Worm (Caenorhabditis elegans) whole organism, midembryonic: Measurements from ENCODE around the gene C17B7.9.

Source experiments
- T22C8.4 ChIP-seq: fragments of 200-800 bp; sonication (Bioruptor generic); IDR thresholded peaks from 2 replicates; pipeline ENCODE4 v1.3.6; 2022; ENCODE audit warnings: missing genetic modification characterization, missing compliant biosample characterization
- cog-1 ChIP-seq: sonication (generic microtip); optimal IDR thresholded peaks from 2 replicates; lab custom pipeline; 2016; ENCODE audit warnings: missing genetic modification characterization, missing compliant biosample characterization
- flt-1 ChIP-seq: fragments of 200-800 bp; sonication (Bioruptor generic); IDR thresholded peaks from 2 replicates; pipeline ENCODE4 v1.3.6; 2022; ENCODE audit warnings: missing genetic modification characterization, missing compliant biosample characterization
- klf-2 ChIP-seq: fragments of 200-800 bp; sonication (Bioruptor generic); conservative IDR thresholded peaks from 2 replicates; pipeline ENCODE4 v1.3.6; 2022; ENCODE audit warnings: missing genetic modification reagents, missing genetic modification characterization, missing compliant biosample characterization
- med-1 ChIP-seq: sonication (generic microtip); optimal IDR thresholded peaks from 2 replicates; lab custom pipeline; 2017; ENCODE audit warnings: missing genetic modification characterization, mild to moderate bottlenecking, missing compliant biosample characterization, antibody characterized with exemption, missing genetic modification reagents; ENCODE audit not compliant: insufficient read depth
- ref-1 ChIP-seq: fragments of 200-800 bp; sonication (Bioruptor generic); conservative IDR thresholded peaks from 2 replicates; pipeline ENCODE4 v1.3.6; 2022; ENCODE audit warnings: missing genetic modification reagents, missing genetic modification characterization, missing compliant biosample characterization
- tab-1 ChIP-seq: fragments of 200-800 bp; sonication (Bioruptor generic); IDR thresholded peaks from 2 replicates; pipeline ENCODE4 v1.3.6; 2022; ENCODE audit warnings: missing genetic modification characterization, missing compliant biosample characterization
- ztf-23 ChIP-seq: fragments of 200-800 bp; sonication (Bioruptor generic); IDR thresholded peaks from 2 replicates; pipeline ENCODE4 v1.3.6; 2022; ENCODE audit warnings: missing genetic modification reagents, missing genetic modification characterization, missing compliant biosample characterization
- ztf-29 ChIP-seq: fragments of 200-800 bp; sonication (Bioruptor generic); IDR thresholded peaks from 2 replicates; pipeline ENCODE4 v1.3.6; 2022; ENCODE audit warnings: missing genetic modification reagents, missing genetic modification characterization, missing compliant biosample characterization

Gene C17B7.9

ce11 chrV:3297764-3298163 is 34.2 kb downstream of the C17B7.9 start, which contains the start of gene srx-122:
Gene srx-122, minus strand, starts transcription at chrV:3297864.
- TF ChIP-seq T22C8.4 (GFP tag; lab: Robert Waterston, UW) (no peak), klf-2 (GFP tag; lab: Robert Waterston, UW) (no peak)

DNA sequence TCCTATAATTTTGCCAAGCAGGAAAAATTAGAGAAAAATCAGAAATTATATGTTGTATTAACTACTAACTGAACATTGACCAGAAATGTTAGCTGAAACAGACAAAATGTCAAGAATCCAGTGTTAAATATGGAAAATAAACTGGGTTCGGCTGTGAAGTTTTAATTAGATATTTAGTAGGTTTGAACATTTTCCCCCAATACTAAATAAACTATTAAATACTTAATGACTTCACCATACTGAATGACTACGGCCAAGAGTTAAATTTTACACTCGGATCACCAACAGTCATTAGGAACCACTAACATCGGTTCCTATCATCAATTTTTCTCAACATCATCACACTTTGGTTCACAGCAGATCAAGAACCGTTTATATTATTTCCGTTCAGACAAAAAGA is 36.6 kb downstream of the C17B7.9 start:
- TF ChIP-seq T22C8.4 (GFP tag; lab: Robert Waterston, UW) (no peak), cog-1 (no peak), med-1 (GFP tag; lab: Kevin White, UChicago) (no peak), klf-2 (GFP tag; lab: Robert Waterston, UW) (no peak), ref-1 (GFP tag; lab: Robert Waterston, UW) (no peak), tab-1 (no peak)

ce11 chrV:3289267-3289666 is 42.7 kb downstream of the C17B7.9 start, which contains the start of gene F35F10.6:
Gene F35F10.6, minus strand, starts transcription at chrV:3289367.
- TF ChIP-seq klf-2 (GFP tag; lab: Robert Waterston, UW) (no peak), ref-1 (GFP tag; lab: Robert Waterston, UW) (no peak), T22C8.4 (GFP tag; lab: Robert Waterston, UW) (no peak), ztf-23 (no peak), flt-1 (GFP tag; lab: Robert Waterston, UW) (no peak), tab-1 (no peak), med-1 (GFP tag; lab: Kevin White, UChicago) (no peak)

DNA sequence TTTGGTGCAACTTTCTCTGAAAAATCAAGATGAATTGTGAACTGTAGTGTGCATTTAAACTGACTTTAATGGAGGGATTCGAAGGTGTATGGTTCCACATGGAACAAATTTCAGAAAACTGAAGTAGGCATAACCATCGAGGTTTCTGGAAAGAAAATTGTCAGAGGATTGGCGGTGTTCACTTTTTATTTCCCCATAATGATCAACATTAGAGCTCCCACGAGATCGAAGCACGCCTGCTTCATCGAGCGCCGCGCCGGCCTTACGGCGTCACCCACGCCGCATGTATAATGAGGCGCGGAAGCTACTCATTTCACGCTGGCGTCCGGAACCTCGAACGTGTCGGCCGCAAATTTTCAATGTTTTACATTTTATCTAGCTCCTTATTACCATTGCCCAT is 43.8 kb downstream of the C17B7.9 start:
- no peak for TF ChIP-seq flt-1 (GFP tag; lab: Robert Waterston, UW)
- TF ChIP-seq klf-2 (GFP tag; lab: Robert Waterston, UW), result no peak
- TF ChIP-seq ref-1 (GFP tag; lab: Robert Waterston, UW), result no peak
- TF ChIP-seq ztf-23, result no peak
- TF ChIP-seq ztf-29 (GFP tag; lab: Robert Waterston, UW), result no peak
- no peak for TF ChIP-seq cog-1
- TF ChIP-seq med-1 (GFP tag; lab: Kevin White, UChicago), result no peak
- no peak for TF ChIP-seq tab-1

ce11 chrV:3287330-3287729 is 44.6 kb downstream of the C17B7.9 start, which contains the start of gene F35F10.7:
Gene F35F10.7, minus strand, starts transcription at chrV:3287430.
- no peak for TF ChIP-seq ztf-29 (GFP tag; lab: Robert Waterston, UW)
- no peak for TF ChIP-seq tab-1
- TF ChIP-seq ztf-23, result no peak
- TF ChIP-seq T22C8.4 (GFP tag; lab: Robert Waterston, UW), result no peak
- no peak for TF ChIP-seq flt-1 (GFP tag; lab: Robert Waterston, UW)
- TF ChIP-seq ref-1 (GFP tag; lab: Robert Waterston, UW), result no peak
- TF ChIP-seq med-1 (GFP tag; lab: Kevin White, UChicago), result no peak
- no peak for TF ChIP-seq klf-2 (GFP tag; lab: Robert Waterston, UW)
- TF ChIP-seq cog-1, result no peak

- TF ChIP-seq ztf-23 (0 out of 2 replicates have a peak, but pooled peaks have one; percentile 25), flt-1 (GFP tag; lab: Robert Waterston, UW) (no peak), ref-1 (GFP tag; lab: Robert Waterston, UW) (no peak), med-1 (GFP tag; lab: Kevin White, UChicago) (no peak), klf-2 (GFP tag; lab: Robert Waterston, UW) (no peak), ztf-29 (GFP tag; lab: Robert Waterston, UW) (no peak), cog-1 (no peak)
Observed at ce11 chrV:3284629-3285028, 47.3 kb downstream of the C17B7.9 start, which contains the start of gene F35F10.5. Gene F35F10.5, plus strand, starts transcription at chrV:3284929.

DNA sequence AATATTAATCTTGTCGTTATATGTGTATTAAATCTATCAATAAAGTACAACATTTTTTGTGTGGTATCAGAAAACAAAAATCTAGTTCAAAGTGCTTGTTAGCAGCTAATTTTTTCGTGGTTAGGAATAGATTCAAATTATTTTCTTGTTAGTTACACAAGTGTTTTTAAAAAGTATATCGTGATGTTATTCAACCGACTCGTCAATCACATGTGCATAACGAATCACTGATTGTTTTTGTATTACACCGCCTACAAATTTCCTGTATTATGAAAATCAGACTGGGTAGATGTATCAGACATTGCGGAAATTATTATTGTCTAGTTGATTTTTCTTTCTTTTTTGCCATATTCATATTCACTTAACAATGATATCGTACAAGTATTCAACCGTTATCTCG is 49.0 kb downstream of the C17B7.9 start, which contains the start of gene str-64:
str-64 (plus strand) TSS at position 301 of the 400 bp plus-strand sequence.
- TF ChIP-seq med-1 (GFP tag; lab: Kevin White, UChicago) (no peak), T22C8.4 (GFP tag; lab: Robert Waterston, UW) (no peak), tab-1 (no peak), ref-1 (GFP tag; lab: Robert Waterston, UW) (no peak), cog-1 (no peak), flt-1 (GFP tag; lab: Robert Waterston, UW) (no peak), ztf-29 (GFP tag; lab: Robert Waterston, UW) (no peak)

ce11 chrV:3281523-3281922 is 50.4 kb downstream of the C17B7.9 start, which contains the start of gene T28A11.25:
Gene T28A11.25, plus strand, starts transcription at chrV:3281823.
- TF ChIP-seq cog-1 (no peak), ztf-29 (GFP tag; lab: Robert Waterston, UW) (no peak), med-1 (GFP tag; lab: Kevin White, UChicago) (no peak), ztf-23 (no peak), klf-2 (GFP tag; lab: Robert Waterston, UW) (no peak)
